Fruit fly (Drosophila melanogaster) whole organism, embryonic: ENCODE data around the gene Ice2.

Experiments
- CG10274 ChIP-seq: fragments of 200-800 bp; sonication (Bioruptor generic); optimal IDR thresholded peaks from 3 replicates; lab custom pipeline; 2017; ENCODE audit warnings: missing biosample characterization, mild to moderate bottlenecking, missing genetic modification characterization
- CG11247 ChIP-seq: fragments of 200-800 bp; sonication (Bioruptor generic); IDR thresholded peaks from 2 replicates; pipeline ENCODE4 v1.3.6; 2022; ENCODE audit warnings: missing biosample characterization, missing genetic modification characterization
- CG11504 ChIP-seq: fragments of 200-800 bp; sonication (Bioruptor generic); optimal IDR thresholded peaks from 3 replicates; lab custom pipeline; 2019; ENCODE audit warnings: missing biosample characterization, mild to moderate bottlenecking, missing genetic modification characterization, moderate library complexity
- CG11695 ChIP-seq: fragments of 200-800 bp; sonication (Bioruptor generic); IDR thresholded peaks from 3 replicates; pipeline ENCODE4 v1.3.6; 2022; ENCODE audit warnings: missing biosample characterization, missing genetic modification characterization
- CG12942 ChIP-seq: fragments of 200-800 bp; sonication (Bioruptor generic); optimal IDR thresholded peaks from 3 replicates; lab custom pipeline; 2016; ENCODE audit warnings: missing biosample characterization, missing genetic modification characterization
- CG13287 ChIP-seq: fragments of 200-800 bp; sonication (Bioruptor generic); IDR thresholded peaks from 2 replicates; pipeline ENCODE4 v1.3.6; 2022; ENCODE audit warnings: missing biosample characterization, missing genetic modification characterization; ENCODE audit not compliant: partially characterized antibody
- CG13624 ChIP-seq: fragments of 200-800 bp; sonication (Bioruptor generic); optimal IDR thresholded peaks from 2 replicates; lab custom pipeline; 2016; ENCODE audit warnings: missing biosample characterization, missing genetic modification characterization
- CG1529 ChIP-seq: fragments of 200-800 bp; sonication (Bioruptor generic); optimal IDR thresholded peaks from 3 replicates; lab custom pipeline; 2018; ENCODE audit warnings: missing biosample characterization, missing genetic modification characterization
- CG15601 ChIP-seq: fragments of 200-800 bp; sonication (Bioruptor generic); optimal IDR thresholded peaks from 3 replicates; lab custom pipeline; 2019; ENCODE audit warnings: missing biosample characterization, mild to moderate bottlenecking, missing genetic modification characterization, moderate library complexity
- CG1603 ChIP-seq: fragments of 200-800 bp; sonication (Bioruptor generic); optimal IDR thresholded peaks from 2 replicates; lab custom pipeline; 2019; ENCODE audit warnings: missing biosample characterization, mild to moderate bottlenecking, missing genetic modification characterization, moderate library complexity
- CG17612 ChIP-seq: fragments of 200-800 bp; sonication (Bioruptor generic); IDR thresholded peaks from 2 replicates; pipeline ENCODE4 v1.3.6; 2022; ENCODE audit warnings: missing biosample characterization, missing genetic modification characterization
- CG17912 ChIP-seq: fragments of 200-800 bp; sonication (Bioruptor generic); optimal IDR thresholded peaks from 2 replicates; lab custom pipeline; 2018; ENCODE audit warnings: missing biosample characterization, mild to moderate bottlenecking, missing genetic modification characterization
- CG1832 ChIP-seq: fragments of 200-800 bp; sonication (Bioruptor generic); optimal IDR thresholded peaks from 2 replicates; lab custom pipeline; 2017; ENCODE audit warnings: missing biosample characterization, mild to moderate bottlenecking, missing genetic modification characterization, inconsistent platforms
- CG30020 ChIP-seq: fragments of 200-800 bp; optimal IDR thresholded peaks from 2 replicates; lab custom pipeline; 2019; ENCODE audit warnings: missing biosample characterization, mild to moderate bottlenecking, missing genetic modification characterization, moderate library complexity
- CG30403 ChIP-seq: fragments of 200-800 bp; sonication (Bioruptor generic); optimal IDR thresholded peaks from 3 replicates; lab custom pipeline; 2016; ENCODE audit warnings: missing biosample characterization, missing genetic modification characterization
- CG31224 ChIP-seq: fragments of 200-800 bp; sonication (Bioruptor generic); IDR thresholded peaks from 2 replicates; pipeline ENCODE4 v1.3.6; 2022; ENCODE audit warnings: missing biosample characterization, missing genetic modification characterization
- CG3726 ChIP-seq: fragments of 200-800 bp; sonication (Bioruptor generic); IDR thresholded peaks from 3 replicates; pipeline ENCODE4, ENCODE4 v1.3.6; 2022; ENCODE audit warnings: missing biosample characterization, missing genetic modification characterization
- CG42726 ChIP-seq: fragments of 200-800 bp; sonication (Bioruptor generic); IDR thresholded peaks from 2 replicates; pipeline ENCODE4 v1.3.6; 2022; ENCODE audit warnings: missing biosample characterization, missing genetic modification characterization; ENCODE audit not compliant: partially characterized antibody
- CG5953 ChIP-seq: fragments of 200-800 bp; sonication (Bioruptor generic); IDR thresholded peaks from 2 replicates; pipeline ENCODE4 v1.3.6; 2022; ENCODE audit warnings: missing biosample characterization, missing genetic modification characterization
- CG7372 ChIP-seq: fragments of 200-800 bp; sonication (Bioruptor generic); IDR thresholded peaks from 2 replicates; pipeline ENCODE4 v1.3.6; 2022; ENCODE audit warnings: missing biosample characterization, missing genetic modification characterization
- CG9437 ChIP-seq: fragments of 200-800 bp; sonication (Bioruptor generic); optimal IDR thresholded peaks from 2 replicates; lab custom pipeline; 2018; ENCODE audit warnings: missing biosample characterization, mild to moderate bottlenecking, missing genetic modification characterization
- CG9817 ChIP-seq: fragments of 200-800 bp; sonication (Bioruptor generic); optimal IDR thresholded peaks from 2 replicates; lab custom pipeline; 2018; ENCODE audit warnings: missing biosample characterization, mild to moderate bottlenecking, missing genetic modification characterization, moderate library complexity
- CTCF ChIP-seq: fragments of 200-800 bp; sonication (Bioruptor generic); optimal IDR thresholded peaks from 2 replicates; lab custom pipeline; 2017; ENCODE audit warnings: missing biosample characterization, mild to moderate bottlenecking, missing genetic modification characterization, moderate library complexity
- Camta ChIP-seq: fragments of 200-800 bp; sonication (Bioruptor generic); optimal IDR thresholded peaks from 2 replicates; lab custom pipeline; 2016; ENCODE audit warnings: missing biosample characterization, missing genetic modification characterization
- D19A ChIP-seq: fragments of 200-800 bp; optimal IDR thresholded peaks from 3 replicates; lab custom pipeline; 2019; ENCODE audit warnings: missing biosample characterization, mild to moderate bottlenecking, missing genetic modification characterization, moderate library complexity
- Dip2 ChIP-seq: fragments of 200-800 bp; sonication (Bioruptor generic); IDR thresholded peaks from 2 replicates; pipeline ENCODE4 v1.3.6; 2022; ENCODE audit warnings: missing biosample characterization, missing genetic modification characterization
- Ets65A ChIP-seq: fragments of 200-800 bp; sonication (Bioruptor generic); peaks from one replicate; lab custom pipeline; 2016; ENCODE audit warnings: missing biosample characterization, missing genetic modification characterization
- Kr ChIP-seq: fragments of 200-800 bp; sonication (Bioruptor generic); optimal IDR thresholded peaks from 2 replicates; lab custom pipeline; 2017; ENCODE audit warnings: missing biosample characterization, mild to moderate bottlenecking, missing genetic modification characterization
- MBD-R2 ChIP-seq: fragments of 200-800 bp; sonication (Bioruptor generic); IDR thresholded peaks from 2 replicates; pipeline ENCODE4 v1.3.6; 2022; ENCODE audit warnings: missing biosample characterization, missing genetic modification characterization
- MTF-1 ChIP-seq: fragments of 200-800 bp; sonication (Bioruptor generic); optimal IDR thresholded peaks from 2 replicates; lab custom pipeline; 2018; ENCODE audit warnings: missing biosample characterization, mild to moderate bottlenecking, missing genetic modification characterization, borderline replicate concordance
- NK7.1 ChIP-seq: fragments of 200-800 bp; sonication (Bioruptor generic); optimal IDR thresholded peaks from 3 replicates; lab custom pipeline; 2016; ENCODE audit warnings: missing biosample characterization, missing genetic modification characterization
- Opbp ChIP-seq: fragments of 200-800 bp; sonication (Bioruptor generic); IDR thresholded peaks from 3 replicates; pipeline ENCODE4 v1.3.6; 2022; ENCODE audit warnings: missing biosample characterization, missing genetic modification characterization; ENCODE audit not compliant: partially characterized antibody
- PHDP ChIP-seq: fragments of 200-800 bp; sonication (Bioruptor generic); optimal IDR thresholded peaks from 3 replicates; lab custom pipeline; 2018; ENCODE audit warnings: missing biosample characterization, mild to moderate bottlenecking, missing genetic modification characterization, moderate library complexity
- Tbp ChIP-seq: fragments of >200 bp; optimal IDR thresholded peaks from 2 replicates; lab custom pipeline; 2018; ENCODE audit warnings: missing biosample characterization, missing genetic modification characterization
- Vsx1 ChIP-seq: fragments of 200-800 bp; sonication (Bioruptor generic); optimal IDR thresholded peaks from 2 replicates; lab custom pipeline; 2017; ENCODE audit warnings: missing biosample characterization, mild to moderate bottlenecking, missing genetic modification characterization, missing genetic modification reagents
- Xrp1 ChIP-seq: fragments of 200-800 bp; sonication (Bioruptor generic); IDR thresholded peaks from 2 replicates; pipeline ENCODE4 v1.3.6; 2022; ENCODE audit warnings: missing biosample characterization, missing genetic modification characterization
- amos ChIP-seq: fragments of 200-800 bp; sonication (Bioruptor generic); IDR thresholded peaks from 2 replicates; pipeline ENCODE4 v1.3.6; 2022; ENCODE audit warnings: missing biosample characterization, missing genetic modification characterization; ENCODE audit not compliant: partially characterized antibody
- az2 ChIP-seq: fragments of 200-800 bp; sonication (Bioruptor generic); optimal IDR thresholded peaks from 3 replicates; lab custom pipeline; 2016; ENCODE audit warnings: missing biosample characterization, missing genetic modification characterization
- da ChIP-seq: fragments of 200-800 bp; sonication (Bioruptor generic); optimal IDR thresholded peaks from 2 replicates; lab custom pipeline; 2016; ENCODE audit warnings: missing biosample characterization, missing genetic modification characterization
- fru ChIP-seq: fragments of >200 bp; optimal IDR thresholded peaks from 2 replicates; lab custom pipeline; 2017
- gcm2 ChIP-seq: fragments of 200-800 bp; sonication (Bioruptor generic); optimal IDR thresholded peaks from 2 replicates; lab custom pipeline; 2016; ENCODE audit warnings: missing biosample characterization, missing genetic modification characterization
- hbn ChIP-seq: fragments of 200-800 bp; sonication (Bioruptor generic); IDR thresholded peaks from 2 replicates; pipeline ENCODE4 v1.3.6; 2022; ENCODE audit warnings: missing biosample characterization, missing genetic modification characterization; ENCODE audit not compliant: partially characterized antibody
- luna ChIP-seq: fragments of 200-800 bp; sonication (Bioruptor generic); optimal IDR thresholded peaks from 2 replicates; lab custom pipeline; 2016; ENCODE audit warnings: missing biosample characterization, missing genetic modification characterization
- mirr ChIP-seq: fragments of 200-800 bp; sonication (Bioruptor generic); optimal IDR thresholded peaks from 3 replicates; lab custom pipeline; 2018; ENCODE audit warnings: missing biosample characterization, mild to moderate bottlenecking, missing genetic modification characterization
- onecut ChIP-seq: fragments of 200-800 bp; sonication (Bioruptor generic); IDR thresholded peaks from 2 replicates; pipeline ENCODE4 v1.3.6; 2022; ENCODE audit warnings: missing biosample characterization, missing genetic modification characterization
- pb ChIP-seq: fragments of 200-800 bp; sonication (Bioruptor generic); optimal IDR thresholded peaks from 3 replicates; lab custom pipeline; 2016; ENCODE audit warnings: missing biosample characterization, missing genetic modification characterization
- psq ChIP-seq: fragments of 200-800 bp; sonication (Bioruptor generic); optimal IDR thresholded peaks from 2 replicates; lab custom pipeline; 2017; ENCODE audit warnings: missing biosample characterization, missing genetic modification characterization
- run ChIP-seq: fragments of 200-800 bp; sonication (Bioruptor generic); optimal IDR thresholded peaks from 3 replicates; lab custom pipeline; 2018; ENCODE audit warnings: missing biosample characterization, mild to moderate bottlenecking, missing genetic modification characterization
- salm ChIP-seq: fragments of 200-800 bp; sonication (Bioruptor generic); optimal IDR thresholded peaks from 2 replicates; lab custom pipeline; 2018; ENCODE audit warnings: missing biosample characterization, mild to moderate bottlenecking, missing genetic modification characterization
- trh ChIP-seq: fragments of 200-800 bp; sonication (Bioruptor generic); optimal IDR thresholded peaks from 2 replicates; lab custom pipeline; 2016; ENCODE audit warnings: missing biosample characterization, missing genetic modification characterization
- wor ChIP-seq: fragments of 200-800 bp; sonication (Bioruptor generic); IDR thresholded peaks from 2 replicates; pipeline ENCODE4 v1.3.6; 2022; ENCODE audit warnings: missing biosample characterization, missing genetic modification characterization
- yki ChIP-seq: fragments of >200 bp; optimal IDR thresholded peaks from 3 replicates; lab custom pipeline; 2018

The Ice2 gene

dm6 chr3R:21133951-21134350 lies 3.9 kb downstream of the Ice2 start, which contains the start of gene Usp8 (continued):
- TF ChIP-seq run (no peak), trh (GFP tag; lab: Kevin White, UChicago) (no peak), gcm2 (GFP tag; lab: Kevin White, UChicago) (no peak), az2 (GFP tag; lab: Kevin White, UChicago) (no peak), Vsx1 (GFP tag; lab: Kevin White, UChicago) (no peak), CG9437 (GFP tag; lab: Kevin White, UChicago) (no peak), CG13287 (GFP tag; lab: Robert Waterston, UW) (no peak), da (GFP tag; lab: Kevin White, UChicago) (no peak), CG1832 (no peak), Opbp (no peak), NK7.1 (GFP tag; lab: Kevin White, UChicago) (no peak), CG11504 (no peak), wor (GFP tag; lab: Robert Waterston, UW) (no peak), CG42726 (GFP tag; lab: Robert Waterston, UW) (no peak), onecut (no peak), Dip2 (GFP tag; lab: Robert Waterston, UW) (no peak), CG1529 (GFP tag; lab: Kevin White, UChicago) (no peak), CG12942 (GFP tag; lab: Kevin White, UChicago) (no peak), CG30020 (tag; lab: Kevin White, UChicago) (peak; percentile 64), CG17612 (GFP tag; lab: Robert Waterston, UW) (no peak), CG5953 (GFP tag; lab: Robert Waterston, UW) (no peak)
- TF ChIP-seq, all 482 proteins: peak for 73

DNA sequence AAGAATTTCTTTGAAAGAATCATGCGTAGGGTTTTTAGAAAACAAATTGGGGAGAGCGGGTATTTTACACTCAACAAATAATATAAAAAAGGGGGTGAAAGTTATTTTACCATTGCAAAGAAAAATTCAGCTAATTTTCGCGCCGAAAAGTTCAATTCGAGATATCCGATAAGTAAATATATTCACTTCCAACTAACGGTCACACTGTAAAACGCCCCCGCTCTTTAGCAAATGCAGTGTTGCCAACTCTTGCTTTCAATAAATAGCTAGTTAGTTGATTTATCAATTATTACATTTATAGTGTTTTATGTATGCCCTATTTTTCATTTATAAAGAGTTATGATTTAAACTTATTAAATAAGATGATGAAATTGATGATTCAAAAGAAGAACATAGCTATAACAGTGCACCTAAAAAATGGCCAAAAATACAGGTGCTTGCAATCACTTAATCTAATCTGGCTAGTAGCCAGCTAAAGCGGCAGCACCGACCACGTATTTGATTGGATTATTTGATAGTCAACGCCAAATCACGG lies 8.3 kb downstream of the Ice2 start, which contains the start of gene meigo:
Gene meigo (plus strand): TSS at position 51 of the 535 bp plus-strand sequence.
- peak; percentile 78 for TF ChIP-seq Xrp1
- TF ChIP-seq fru (lab: Kevin White, UChicago): no peak
- TF ChIP-seq Camta (GFP tag; lab: Kevin White, UChicago): peak; percentile 49
- peak; percentile 7; the same call in 1 of the 2 replicates for TF ChIP-seq amos (GFP tag; lab: Robert Waterston, UW)
- no peak for TF ChIP-seq yki (lab: Kevin White, UChicago)
- peak; percentile 94 for TF ChIP-seq Ets65A (GFP tag; lab: Kevin White, UChicago)
- TF ChIP-seq CG30403 (GFP tag; lab: Kevin White, UChicago): peak; percentile 73
- peak; percentile 60 for TF ChIP-seq CG1603 (tag; lab: Kevin White, UChicago)
- TF ChIP-seq CG31224 (GFP tag; lab: Robert Waterston, UW): no peak
- peak; percentile 53; the same call in 1 of the 2 replicates for TF ChIP-seq CG11247 (GFP tag; lab: Robert Waterston, UW)
- TF ChIP-seq CTCF (GFP tag; lab: Kevin White, UChicago): peak; percentile 15
- no peak for TF ChIP-seq MTF-1
- peak; percentile 10 for TF ChIP-seq mirr (GFP tag; lab: Kevin White, UChicago)
- peak; percentile 36 for TF ChIP-seq pb (GFP tag; lab: Kevin White, UChicago)
- no peak for TF ChIP-seq CG3726 (GFP tag; lab: Robert Waterston, UW)
- peak; percentile 64 for TF ChIP-seq PHDP (tag; lab: Kevin White, UChicago)
- TF ChIP-seq CG1529 (GFP tag; lab: Kevin White, UChicago): no peak
- TF ChIP-seq CG17912 (GFP tag; lab: Kevin White, UChicago): no peak
- TF ChIP-seq CG15601 (tag; lab: Kevin White, UChicago): peak; percentile 87
- peak; percentile 60 for TF ChIP-seq CG13624 (GFP tag; lab: Kevin White, UChicago)
- no peak for TF ChIP-seq luna (GFP tag; lab: Kevin White, UChicago)
- TF ChIP-seq CG9817 (tag; lab: Kevin White, UChicago): peak; percentile 79
- no peak for TF ChIP-seq D19A
- no peak for TF ChIP-seq CG11695 (GFP tag; lab: Robert Waterston, UW)
- TF ChIP-seq CG7372 (GFP tag; lab: Robert Waterston, UW): peak; percentile 60
- TF ChIP-seq Kr (GFP tag; lab: Kevin White, UChicago): no peak
- TF ChIP-seq hbn (GFP tag; lab: Robert Waterston, UW): no peak
- TF ChIP-seq psq (GFP tag; lab: Kevin White, UChicago): no peak
- TF ChIP-seq Tbp (GFP tag; lab: Kevin White, UChicago): peak; percentile 52
- peak; percentile 38 for TF ChIP-seq salm (tag; lab: Kevin White, UChicago)
- peak; percentile 64 for TF ChIP-seq MBD-R2 (GFP tag; lab: Robert Waterston, UW)
- peak; percentile 9 for TF ChIP-seq CG10274
